Worm (Caenorhabditis elegans): Measurements from ENCODE around the gene srbc-25.

srbc-25 gene

DNA sequence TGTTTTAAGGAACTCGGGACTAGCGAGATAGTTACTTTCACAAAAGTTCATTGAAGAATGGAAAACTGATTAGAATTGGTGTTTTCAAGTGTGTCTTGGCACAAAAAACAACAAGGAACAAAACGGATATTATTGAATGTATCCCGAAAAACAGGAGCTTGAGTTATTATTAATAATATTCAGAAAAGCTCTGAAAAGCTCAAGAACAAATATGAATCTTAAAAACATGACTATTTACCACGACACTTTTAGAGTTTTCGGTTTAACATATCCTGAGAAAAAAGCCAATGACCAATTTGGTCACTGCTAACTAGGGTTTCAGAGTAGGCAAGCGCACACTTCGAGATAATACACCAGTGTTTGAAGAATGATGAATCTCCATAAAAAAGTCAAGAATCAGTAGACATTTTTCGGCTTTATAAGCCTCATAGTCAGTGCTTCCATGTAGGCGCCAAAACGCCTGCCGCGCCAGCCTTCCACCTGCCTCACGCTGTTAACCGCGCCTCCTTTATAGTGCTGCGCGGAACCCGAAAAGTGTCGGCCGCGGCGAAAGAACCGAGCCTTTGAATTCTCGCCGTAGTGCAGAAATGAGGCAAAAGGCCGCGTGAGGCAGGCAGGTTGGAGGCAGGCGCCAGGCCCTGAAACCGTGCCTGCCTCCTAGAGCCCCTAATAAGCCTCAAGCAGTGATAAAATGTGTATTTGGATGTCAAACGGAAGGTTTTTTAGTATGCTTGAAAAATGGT lies 38.3 kb downstream of the srbc-25 start, which contains the start of gene srh-236:
srh-236 (minus strand) TSS at position 51 of the 743 bp plus-strand sequence.
- no peak for TF ChIP-seq flt-1 (GFP tag; IDR thresholded peaks at IDR 0.05)
- no peak for TF ChIP-seq med-1 (GFP tag; optimal IDR thresholded peaks at IDR 0.05; ENCODE audit: insufficient read depth)
- TF ChIP-seq tab-1 (GFP tag; IDR thresholded peaks at IDR 0.05), result no peak
- TF ChIP-seq T22C8.4 (GFP tag; IDR thresholded peaks at IDR 0.05), result no peak
- TF ChIP-seq klf-2 (GFP tag; conservative IDR thresholded peaks at IDR 0.05), result no peak
- no peak for TF ChIP-seq ref-1 (GFP tag; conservative IDR thresholded peaks at IDR 0.05)
- no peak for TF ChIP-seq ztf-23 (GFP tag; IDR thresholded peaks at IDR 0.05)
- TF ChIP-seq ztf-29 (GFP tag; IDR thresholded peaks at IDR 0.05), result no peak
- TF ChIP-seq cog-1 (tag; optimal IDR thresholded peaks at IDR 0.05), result no peak

DNA sequence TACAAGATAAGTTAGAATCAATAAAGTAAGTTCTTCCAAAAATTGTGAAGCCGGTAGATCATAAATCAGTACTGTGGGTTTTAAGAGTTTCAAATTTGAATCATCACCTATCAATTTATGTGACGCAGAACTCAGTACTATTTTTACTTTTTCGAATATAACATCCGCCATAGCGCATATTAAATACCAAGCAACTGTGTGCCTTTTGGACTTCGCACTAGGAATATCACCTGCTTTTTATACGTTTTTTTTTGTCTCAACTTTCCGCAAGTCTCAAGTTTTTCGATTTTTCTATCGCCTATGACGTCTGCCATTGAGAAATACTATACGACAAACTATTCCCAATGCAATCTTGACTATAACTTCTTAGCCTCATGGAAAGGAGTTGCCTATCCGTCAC lies 38.9 kb downstream of the srbc-25 start, which contains the start of gene srh-113:
srh-113 (plus strand) TSS at position 301 of the 400 bp plus-strand sequence.
- TF ChIP-seq med-1 (GFP tag; optimal IDR thresholded peaks at IDR 0.05; ENCODE audit: insufficient read depth) (no peak), cog-1 (tag; optimal IDR thresholded peaks at IDR 0.05) (no peak), flt-1 (GFP tag; IDR thresholded peaks at IDR 0.05) (no peak), ztf-29 (GFP tag; IDR thresholded peaks at IDR 0.05) (no peak), ref-1 (GFP tag; conservative IDR thresholded peaks at IDR 0.05) (no peak), tab-1 (GFP tag; IDR thresholded peaks at IDR 0.05) (no peak), ztf-23 (GFP tag; IDR thresholded peaks at IDR 0.05) (no peak), klf-2 (GFP tag; conservative IDR thresholded peaks at IDR 0.05) (no peak), T22C8.4 (GFP tag; IDR thresholded peaks at IDR 0.05) (no peak)

DNA sequence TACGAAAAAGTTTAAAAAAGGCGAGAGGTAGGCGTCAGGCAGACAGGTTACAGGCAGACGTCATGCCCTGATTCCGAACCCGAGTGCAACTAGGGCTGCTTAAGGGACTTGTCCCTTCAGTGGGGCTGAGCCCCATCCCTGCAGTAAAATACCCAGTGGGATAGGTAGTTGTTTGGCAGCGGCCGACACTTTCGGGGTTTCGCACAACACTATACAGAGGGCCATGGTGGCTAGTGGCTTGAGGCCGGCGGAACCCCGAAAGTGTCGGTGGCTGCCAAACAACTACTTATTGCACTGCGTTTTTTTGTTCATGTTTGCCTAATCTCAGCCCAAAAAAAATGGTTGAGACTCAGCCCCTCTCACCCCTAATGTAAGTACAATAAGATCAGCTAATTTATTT lies 41.8 kb downstream of the srbc-25 start:
- TF ChIP-seq ztf-23 (GFP tag; IDR thresholded peaks at IDR 0.05), result no peak
- TF ChIP-seq flt-1 (GFP tag; IDR thresholded peaks at IDR 0.05), result no peak
- no peak for TF ChIP-seq klf-2 (GFP tag; conservative IDR thresholded peaks at IDR 0.05)
- TF ChIP-seq med-1 (GFP tag; optimal IDR thresholded peaks at IDR 0.05; ENCODE audit: insufficient read depth), result no peak
- TF ChIP-seq tab-1 (GFP tag; IDR thresholded peaks at IDR 0.05), result no peak
- TF ChIP-seq cog-1 (tag; optimal IDR thresholded peaks at IDR 0.05), result no peak
- TF ChIP-seq ztf-29 (GFP tag; IDR thresholded peaks at IDR 0.05), result no peak
- TF ChIP-seq T22C8.4 (GFP tag; IDR thresholded peaks at IDR 0.05), result no peak
- TF ChIP-seq ref-1 (GFP tag; conservative IDR thresholded peaks at IDR 0.05), result no peak

DNA sequence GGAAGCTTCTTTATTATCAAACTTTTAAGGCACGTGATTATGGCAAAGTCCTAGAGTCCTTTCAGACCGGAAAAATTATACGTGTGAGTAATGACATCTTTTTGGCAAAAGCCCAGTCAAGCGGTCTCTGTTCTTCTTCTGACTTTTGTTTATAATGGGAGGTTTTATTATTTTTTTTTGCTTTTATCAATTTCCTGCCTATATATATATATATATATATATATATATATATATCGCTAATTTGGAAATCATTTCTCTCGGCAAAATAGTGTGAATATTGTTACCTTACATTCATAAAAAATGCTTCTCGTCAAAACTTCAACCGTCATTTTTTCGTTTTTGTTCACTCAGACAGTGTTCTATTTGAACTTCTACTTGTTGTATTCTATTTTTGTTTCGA lies 43.9 kb downstream of the srbc-25 start, which contains the start of gene srbc-62:
srbc-62 (plus strand) TSS at position 301 of the 400 bp plus-strand sequence.
- TF ChIP-seq cog-1 (tag; optimal IDR thresholded peaks at IDR 0.05), result no peak
- no peak for TF ChIP-seq klf-2 (GFP tag; conservative IDR thresholded peaks at IDR 0.05)
- no peak for TF ChIP-seq tab-1 (GFP tag; IDR thresholded peaks at IDR 0.05)
- TF ChIP-seq ref-1 (GFP tag; conservative IDR thresholded peaks at IDR 0.05), result no peak
- TF ChIP-seq ztf-29 (GFP tag; IDR thresholded peaks at IDR 0.05), result no peak
- no peak for TF ChIP-seq flt-1 (GFP tag; IDR thresholded peaks at IDR 0.05)
- no peak for TF ChIP-seq ztf-23 (GFP tag; IDR thresholded peaks at IDR 0.05)
- TF ChIP-seq T22C8.4 (GFP tag; IDR thresholded peaks at IDR 0.05), result no peak
- TF ChIP-seq med-1 (GFP tag; optimal IDR thresholded peaks at IDR 0.05; ENCODE audit: insufficient read depth), result no peak

DNA sequence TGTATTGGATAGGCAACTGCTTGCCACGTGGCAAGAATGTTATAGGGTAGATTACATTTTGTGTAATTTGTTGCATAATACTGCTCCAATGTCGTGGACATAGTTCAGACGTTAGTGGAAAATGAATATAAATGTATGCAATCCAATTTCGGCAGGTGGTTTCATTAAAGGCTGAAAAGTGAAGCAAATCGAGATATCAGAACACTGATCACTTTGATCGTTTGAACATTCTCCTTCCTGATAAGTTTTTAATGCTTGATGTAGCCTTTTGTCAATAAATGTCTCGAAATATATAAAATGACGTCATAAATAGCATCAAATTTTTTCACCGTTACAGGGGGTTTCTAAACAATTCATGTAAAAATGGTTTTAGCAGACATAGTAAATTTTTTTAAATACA lies 46.5 kb downstream of the srbc-25 start, which contains the start of gene srh-109:
srh-109 (minus strand) TSS at position 101 of the 400 bp plus-strand sequence.
- no peak for TF ChIP-seq med-1 (GFP tag; optimal IDR thresholded peaks at IDR 0.05; ENCODE audit: insufficient read depth)
- no peak for TF ChIP-seq cog-1 (tag; optimal IDR thresholded peaks at IDR 0.05)
- TF ChIP-seq ztf-23 (GFP tag; IDR thresholded peaks at IDR 0.05), result no peak
- TF ChIP-seq T22C8.4 (GFP tag; IDR thresholded peaks at IDR 0.05), result no peak
- no peak for TF ChIP-seq flt-1 (GFP tag; IDR thresholded peaks at IDR 0.05)
- no peak for TF ChIP-seq ref-1 (GFP tag; conservative IDR thresholded peaks at IDR 0.05)
- TF ChIP-seq ztf-29 (GFP tag; IDR thresholded peaks at IDR 0.05), result no peak
- no peak for TF ChIP-seq klf-2 (GFP tag; conservative IDR thresholded peaks at IDR 0.05)
- no peak for TF ChIP-seq tab-1 (GFP tag; IDR thresholded peaks at IDR 0.05)

DNA sequence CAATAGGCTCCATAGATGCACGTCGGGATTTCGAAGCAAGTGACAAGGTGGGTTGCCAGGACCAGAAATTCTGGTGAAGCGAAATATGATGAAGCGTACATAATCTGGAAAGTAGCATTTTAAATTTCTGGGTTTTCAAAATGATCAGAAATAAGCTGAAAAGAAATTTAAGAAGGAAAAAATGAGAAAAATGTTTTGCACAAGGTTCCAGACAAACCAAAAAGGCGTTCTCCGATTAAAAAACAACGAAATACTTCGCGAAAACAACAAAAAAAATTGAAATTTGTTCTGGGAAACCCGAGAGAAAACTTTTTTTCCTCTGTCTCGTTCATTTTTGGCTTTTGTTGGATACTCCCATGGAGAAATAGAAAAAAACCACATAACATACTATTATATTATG lies 49.5 kb downstream of the srbc-25 start, which contains the start of gene srh-252:
srh-252 (minus strand) TSS at position 101 of the 400 bp plus-strand sequence.
- TF ChIP-seq T22C8.4 (GFP tag; IDR thresholded peaks at IDR 0.05), result no peak
- no peak for TF ChIP-seq cog-1 (tag; optimal IDR thresholded peaks at IDR 0.05)
- TF ChIP-seq tab-1 (GFP tag; IDR thresholded peaks at IDR 0.05), result no peak
- TF ChIP-seq klf-2 (GFP tag; conservative IDR thresholded peaks at IDR 0.05), result no peak
- no peak for TF ChIP-seq med-1 (GFP tag; optimal IDR thresholded peaks at IDR 0.05; ENCODE audit: insufficient read depth)
- no peak for TF ChIP-seq ztf-29 (GFP tag; IDR thresholded peaks at IDR 0.05)
- TF ChIP-seq flt-1 (GFP tag; IDR thresholded peaks at IDR 0.05), result no peak
- no peak for TF ChIP-seq ref-1 (GFP tag; conservative IDR thresholded peaks at IDR 0.05)
- no peak for TF ChIP-seq ztf-23 (GFP tag; IDR thresholded peaks at IDR 0.05)

Measured in whole organism, midembryonic.